Fruit fly (Drosophila melanogaster) whole organism, prepupa: Measurements from ENCODE around the gene CG31637.

Experiments used
- CG10631 ChIP-seq: fragments of 200-800 bp; sonication (Bioruptor generic); optimal IDR thresholded peaks from 2 replicates; lab custom pipeline; 2016; ENCODE audit warnings: missing biosample characterization, missing genetic modification characterization
- CG11762 ChIP-seq: fragments of 200-800 bp; sonication (Bioruptor generic); optimal IDR thresholded peaks from 3 replicates; lab custom pipeline; 2016; ENCODE audit warnings: missing biosample characterization, missing genetic modification characterization; ENCODE audit not compliant: insufficient read depth
- CG3919 ChIP-seq: fragments of 200-800 bp; sonication (Bioruptor generic); optimal IDR thresholded peaks from 3 replicates; lab custom pipeline; 2016; ENCODE audit warnings: missing biosample characterization, missing genetic modification characterization
- CG6792 ChIP-seq: fragments of 200-800 bp; sonication (Bioruptor generic); optimal IDR thresholded peaks from 3 replicates; lab custom pipeline; 2016; ENCODE audit warnings: missing biosample characterization, missing genetic modification characterization
- Lpt ChIP-seq: fragments of 200-800 bp; sonication (Bioruptor generic); optimal IDR thresholded peaks from 3 replicates; lab custom pipeline; 2016; ENCODE audit warnings: missing biosample characterization, missing genetic modification characterization
- Sox102F ChIP-seq: fragments of 200-800 bp; sonication (Bioruptor generic); optimal IDR thresholded peaks from 2 replicates; lab custom pipeline; 2016; ENCODE audit warnings: missing biosample characterization, mild to moderate bottlenecking, missing genetic modification characterization
- Sox15 ChIP-seq: fragments of 200-800 bp; sonication (Bioruptor generic); optimal IDR thresholded peaks from 3 replicates; lab custom pipeline; 2016; ENCODE audit warnings: missing biosample characterization, missing genetic modification characterization
- dac ChIP-seq: fragments of 200-800 bp; sonication (Bioruptor generic); optimal IDR thresholded peaks from 2 replicates; lab custom pipeline; 2017; ENCODE audit warnings: missing biosample characterization, mild to moderate bottlenecking, missing genetic modification characterization
- dsx ChIP-seq: fragments of 200-800 bp; optimal IDR thresholded peaks from 3 replicates; lab custom pipeline; 2019; ENCODE audit warnings: missing biosample characterization, mild to moderate bottlenecking, missing genetic modification characterization, moderate library complexity; ENCODE audit not compliant: poor library complexity, severe bottlenecking
- fd59A ChIP-seq: fragments of 200-800 bp; sonication (Bioruptor generic); optimal IDR thresholded peaks from 2 replicates; lab custom pipeline; 2017; ENCODE audit warnings: missing biosample characterization, mild to moderate bottlenecking, missing genetic modification characterization, missing genetic modification reagents
- net ChIP-seq: fragments of 200-800 bp; sonication (Bioruptor generic); optimal IDR thresholded peaks from 3 replicates; lab custom pipeline; 2016; ENCODE audit warnings: missing biosample characterization, missing genetic modification characterization
- pdm3 ChIP-seq: fragments of 200-800 bp; sonication (Bioruptor generic); optimal IDR thresholded peaks from 3 replicates; lab custom pipeline; 2016; ENCODE audit warnings: missing biosample characterization, missing genetic modification characterization

dm6 chr2L:6547978-6548377, 49.5 kb downstream of the CG31637 start:
- TF ChIP-seq CG3919 (GFP tag; lab: Kevin White, UChicago) (no peak), dsx (GFP tag; lab: Kevin White, UChicago) (no peak), CG6792 (no peak), Sox102F (GFP tag; lab: Kevin White, UChicago) (no peak), pdm3 (GFP tag; lab: Kevin White, UChicago) (no peak), Lpt (GFP tag; lab: Kevin White, UChicago) (no peak), CG11762 (GFP tag; lab: Kevin White, UChicago) (no peak), dac (GFP tag; lab: Kevin White, UChicago) (no peak), fd59A (GFP tag; lab: Kevin White, UChicago) (no peak), CG10631 (GFP tag; lab: Kevin White, UChicago) (no peak), Sox15 (no peak), net (no peak)
